Fruit fly (Drosophila melanogaster) whole organism, embryonic: ENCODE measurements around the gene ocn.

Experiments used
- Atf6 ChIP-seq: fragments of 200-800 bp; sonication (Bioruptor generic); IDR thresholded peaks from 2 replicates; pipeline ENCODE4 v1.3.6; 2022; ENCODE audit warnings: missing biosample characterization, missing genetic modification characterization
- BEAF-32 ChIP-seq: fragments of 200-800 bp; sonication (Bioruptor generic); optimal IDR thresholded peaks from 3 replicates; lab custom pipeline; 2017; ENCODE audit warnings: missing biosample characterization, missing genetic modification characterization, mild to moderate bottlenecking, moderate library complexity, missing genetic modification reagents
- Bgb ChIP-seq: fragments of 200-800 bp; sonication (Bioruptor generic); IDR thresholded peaks from 2 replicates; pipeline ENCODE4 v1.3.6; 2022; ENCODE audit warnings: missing biosample characterization, missing genetic modification characterization; ENCODE audit not compliant: partially characterized antibody
- CG11456 ChIP-seq: fragments of 200-800 bp; sonication (Bioruptor generic); IDR thresholded peaks from 3 replicates; pipeline ENCODE4 v1.3.6; 2022; ENCODE audit warnings: missing biosample characterization, missing genetic modification characterization
- CG12071 ChIP-seq: fragments of 200-800 bp; sonication (Bioruptor generic); optimal IDR thresholded peaks from 3 replicates; lab custom pipeline; 2018; ENCODE audit warnings: missing biosample characterization, mild to moderate bottlenecking, missing genetic modification characterization
- CG12391 ChIP-seq: fragments of 200-800 bp; sonication (Bioruptor generic); optimal IDR thresholded peaks from 3 replicates; lab custom pipeline; 2018; ENCODE audit warnings: missing biosample characterization, mild to moderate bottlenecking, missing genetic modification characterization, moderate library complexity
- CG13424 ChIP-seq: fragments of 200-800 bp; sonication (Bioruptor generic); optimal IDR thresholded peaks from 2 replicates; lab custom pipeline; 2019; ENCODE audit warnings: missing biosample characterization, mild to moderate bottlenecking, missing genetic modification characterization, moderate library complexity
- CG14710 ChIP-seq: fragments of 200-800 bp; sonication (Bioruptor generic); optimal IDR thresholded peaks from 3 replicates; lab custom pipeline; 2019; ENCODE audit warnings: missing biosample characterization, mild to moderate bottlenecking, missing genetic modification characterization, moderate library complexity
- CG17186 ChIP-seq: fragments of 200-800 bp; sonication (Bioruptor generic); optimal IDR thresholded peaks from 3 replicates; lab custom pipeline; 2017; ENCODE audit warnings: missing biosample characterization, missing genetic modification reagents, missing genetic modification characterization
- CG17912 ChIP-seq: fragments of 200-800 bp; sonication (Bioruptor generic); optimal IDR thresholded peaks from 2 replicates; lab custom pipeline; 2018; ENCODE audit warnings: missing biosample characterization, mild to moderate bottlenecking, missing genetic modification characterization
- CG18262 ChIP-seq: fragments of 200-800 bp; optimal IDR thresholded peaks from 3 replicates; lab custom pipeline; 2019; ENCODE audit warnings: missing biosample characterization, mild to moderate bottlenecking, missing genetic modification characterization, moderate library complexity
- CG18599 ChIP-seq: fragments of 200-800 bp; sonication (Bioruptor generic); optimal IDR thresholded peaks from 3 replicates; lab custom pipeline; 2017; ENCODE audit warnings: missing biosample characterization, missing genetic modification characterization, mild to moderate bottlenecking, moderate library complexity, missing genetic modification reagents
- CG33213 ChIP-seq: fragments of 200-800 bp; sonication (Bioruptor generic); optimal IDR thresholded peaks from 3 replicates; lab custom pipeline; 2016; ENCODE audit warnings: missing biosample characterization, missing genetic modification characterization
- CG3847 ChIP-seq: fragments of 200-800 bp; sonication (Bioruptor generic); IDR thresholded peaks from 2 replicates; pipeline ENCODE4 v1.3.6; 2022; ENCODE audit warnings: missing biosample characterization, missing genetic modification characterization
- CG4360 ChIP-seq: fragments of 200-800 bp; sonication (Bioruptor generic); IDR thresholded peaks from 2 replicates; pipeline ENCODE4 v1.3.6; 2022; ENCODE audit warnings: missing biosample characterization, missing genetic modification characterization
- CG4404 ChIP-seq: fragments of 200-800 bp; sonication (Bioruptor generic); IDR thresholded peaks from 2 replicates; pipeline ENCODE4 v1.3.6; 2022; ENCODE audit warnings: missing biosample characterization, missing genetic modification characterization
- CG8290 ChIP-seq, 3 experiments: fragments of 200-800 bp; sonication (Bioruptor generic); optimal IDR thresholded peaks; 2 replicates each; lab custom pipeline; 2016 to 2019; ENCODE audit warnings: missing biosample characterization in 3 of 3, missing genetic modification characterization in 3 of 3, mild to moderate bottlenecking in 2 of 3, moderate library complexity in 1 of 3
- CG9797 ChIP-seq: fragments of 200-800 bp; sonication (Bioruptor generic); optimal IDR thresholded peaks from 3 replicates; lab custom pipeline; 2018; ENCODE audit warnings: missing biosample characterization, mild to moderate bottlenecking, missing genetic modification characterization
- CoRest ChIP-seq: fragments of 200-800 bp; sonication (Bioruptor generic); optimal IDR thresholded peaks from 3 replicates; lab custom pipeline; 2018; ENCODE audit warnings: missing biosample characterization, mild to moderate bottlenecking, missing genetic modification characterization, moderate library complexity
- Dek ChIP-seq: fragments of 200-800 bp; sonication (Bioruptor generic); optimal IDR thresholded peaks from 3 replicates; lab custom pipeline; 2019; ENCODE audit warnings: missing biosample characterization, mild to moderate bottlenecking, missing genetic modification characterization, moderate library complexity
- Dll ChIP-seq: fragments of 200-800 bp; sonication (Bioruptor generic); IDR thresholded peaks from 4 replicates; pipeline ENCODE4 v1.3.6; 2022; ENCODE audit warnings: missing biosample characterization, missing genetic modification characterization; ENCODE audit not compliant: partially characterized antibody
- Dp ChIP-seq: fragments of 200-800 bp; sonication (Bioruptor generic); optimal IDR thresholded peaks from 2 replicates; lab custom pipeline; 2018; ENCODE audit warnings: missing biosample characterization, mild to moderate bottlenecking, missing genetic modification characterization, moderate library complexity
- Dref ChIP-seq: fragments of 200-800 bp; sonication (Bioruptor generic); IDR thresholded peaks from 2 replicates; pipeline ENCODE4 v1.3.6; 2022; ENCODE audit warnings: missing biosample characterization, missing genetic modification characterization
- Ets97D ChIP-seq: fragments of 200-800 bp; sonication (Bioruptor generic); optimal IDR thresholded peaks from 3 replicates; lab custom pipeline; 2016; ENCODE audit warnings: missing biosample characterization, missing genetic modification characterization
- H2.0 ChIP-seq: fragments of 200-800 bp; sonication (Bioruptor generic); IDR thresholded peaks from 2 replicates; pipeline ENCODE4 v1.3.6; 2022; ENCODE audit warnings: missing biosample characterization, missing genetic modification characterization
- HmgZ ChIP-seq: fragments of 200-800 bp; sonication (Bioruptor generic); optimal IDR thresholded peaks from 2 replicates; lab custom pipeline; 2018; ENCODE audit warnings: missing biosample characterization, mild to moderate bottlenecking, missing genetic modification characterization
- MBD-R2 ChIP-seq: fragments of 200-800 bp; sonication (Bioruptor generic); IDR thresholded peaks from 2 replicates; pipeline ENCODE4 v1.3.6; 2022; ENCODE audit warnings: missing biosample characterization, missing genetic modification characterization
- Myb ChIP-seq: fragments of 200-800 bp; sonication (Bioruptor generic); optimal IDR thresholded peaks from 2 replicates; lab custom pipeline; 2016; ENCODE audit warnings: missing biosample characterization, missing genetic modification characterization
- Pdp1 ChIP-seq, 2 experiments: fragments of 200-800 bp; sonication (Bioruptor generic); optimal IDR thresholded peaks; 3 replicates each; lab custom pipeline; 2016; ENCODE audit warnings: missing biosample characterization in 2 of 2, missing genetic modification characterization in 2 of 2, mild to moderate bottlenecking in 1 of 2, moderate library complexity in 1 of 2
- Ravus ChIP-seq: fragments of 200-800 bp; sonication (Bioruptor generic); IDR thresholded peaks from 2 replicates; pipeline ENCODE4 v1.3.6; 2022; ENCODE audit warnings: missing biosample characterization, missing genetic modification characterization
- Sin3A ChIP-seq: fragments of >200 bp; optimal IDR thresholded peaks from 2 replicates; lab custom pipeline; 2018
- abd-A ChIP-seq: fragments of 200-800 bp; sonication (Bioruptor generic); optimal IDR thresholded peaks from 3 replicates; lab custom pipeline; 2019; ENCODE audit warnings: missing biosample characterization, mild to moderate bottlenecking, missing genetic modification characterization, moderate library complexity
- btn ChIP-seq: fragments of 200-800 bp; sonication (Bioruptor generic); optimal IDR thresholded peaks from 2 replicates; lab custom pipeline; 2016; ENCODE audit warnings: missing biosample characterization, missing genetic modification characterization
- chif ChIP-seq, 2 experiments: fragments of 200-800 bp; sonication (Bioruptor generic); optimal IDR thresholded peaks; 3 replicates each; lab custom pipeline; 2016; ENCODE audit warnings: missing biosample characterization in 2 of 2, missing genetic modification characterization in 2 of 2
- dm ChIP-seq: fragments of 200-800 bp; sonication (Bioruptor generic); optimal IDR thresholded peaks from 3 replicates; lab custom pipeline; 2016; ENCODE audit warnings: missing biosample characterization, missing genetic modification characterization
- gem ChIP-seq: fragments of 200-800 bp; sonication (Bioruptor generic); optimal IDR thresholded peaks from 2 replicates; lab custom pipeline; 2019; ENCODE audit warnings: missing biosample characterization, mild to moderate bottlenecking, missing genetic modification characterization, moderate library complexity
- gro ChIP-seq: fragments of 200-800 bp; sonication (Bioruptor generic); optimal IDR thresholded peaks from 2 replicates; lab custom pipeline; 2016; ENCODE audit warnings: missing biosample characterization, missing genetic modification characterization
- nerfin-1 ChIP-seq: fragments of 200-800 bp; sonication (Bioruptor generic); optimal IDR thresholded peaks from 3 replicates; lab custom pipeline; 2019; ENCODE audit warnings: missing biosample characterization, mild to moderate bottlenecking, missing genetic modification characterization, moderate library complexity
- otp ChIP-seq: fragments of 200-800 bp; sonication (Bioruptor generic); IDR thresholded peaks from 3 replicates; pipeline ENCODE4, ENCODE4 v1.3.6; 2022; ENCODE audit warnings: missing biosample characterization, missing genetic modification characterization
- p53 ChIP-seq: fragments of 200-800 bp; sonication (Bioruptor generic); optimal IDR thresholded peaks from 2 replicates; lab custom pipeline; 2016; ENCODE audit warnings: missing biosample characterization, missing genetic modification characterization
- prd ChIP-seq, 3 experiments: fragments of >200 bp in 2 of 3; fragments of 200-800 bp in 1 of 3; sonication (Bioruptor generic) in 1 of 3; optimal IDR thresholded peaks in 2 of 3; IDR thresholded peaks in 1 of 3; 2 replicates in 2 of 3; 3 replicates in 1 of 3; pipeline versions ENCODE4 v1.3.6 to Lab custom; 2017 to 2022; ENCODE audit warnings: missing biosample characterization in 1 of 3, missing genetic modification characterization in 1 of 3
- rib ChIP-seq: fragments of 200-800 bp; sonication (Bioruptor generic); IDR thresholded peaks from 2 replicates; pipeline ENCODE4 v1.3.6; 2022; ENCODE audit warnings: missing biosample characterization, missing genetic modification characterization
- row ChIP-seq: fragments of 200-800 bp; sonication (Bioruptor generic); IDR thresholded peaks from 3 replicates; pipeline ENCODE4 v1.3.6; 2022; ENCODE audit warnings: missing biosample characterization, missing genetic modification characterization
- run ChIP-seq: fragments of 200-800 bp; sonication (Bioruptor generic); optimal IDR thresholded peaks from 3 replicates; lab custom pipeline; 2018; ENCODE audit warnings: missing biosample characterization, mild to moderate bottlenecking, missing genetic modification characterization
- stwl ChIP-seq: fragments of 200-800 bp; sonication (Bioruptor generic); optimal IDR thresholded peaks from 3 replicates; lab custom pipeline; 2018; ENCODE audit warnings: missing biosample characterization, mild to moderate bottlenecking, missing genetic modification characterization, moderate library complexity
- tll ChIP-seq, 2 experiments: fragments of 200-800 bp in 1 of 2; fragments of >200 bp in 1 of 2; sonication (Bioruptor generic) in 1 of 2; optimal IDR thresholded peaks; 2 replicates each; lab custom pipeline; 2017 to 2019; ENCODE audit warnings: missing biosample characterization in 2 of 2, missing genetic modification characterization in 2 of 2, mild to moderate bottlenecking in 1 of 2, moderate library complexity in 1 of 2

The ocn gene

dm6 chr3R:30055915-30056544 lies 18.5 kb upstream of the ocn start, which contains the start of the genes Rpp14b and spn-A (continued):
- TF ChIP-seq CG12071 (GFP tag; lab: Kevin White, UChicago) (no peak), H2.0 (GFP tag; lab: Robert Waterston, UW) (peak; percentile 34; the same call in 1 of the 2 replicates), CG11456 (GFP tag; lab: Robert Waterston, UW) (peak; percentile 63; the same call in 1 of the 3 replicates), MBD-R2 (GFP tag; lab: Robert Waterston, UW) (peak; percentile 84), Atf6 (peak; percentile 26; the same call in 1 of the 2 replicates), tll (GFP tag; optimal IDR thresholded peaks at IDR 0.05; lab: Kevin White, UChicago) (peak in 1 of 2 experiments; percentile 9), btn (no peak), prd (optimal IDR thresholded peaks at IDR 0.05; lab: Kevin White, UChicago) (no peak), prd (GFP tag; IDR thresholded peaks at IDR 0.05; lab: Robert Waterston, UW) (peak; percentile 56; the same call in 2 of the 3 replicates), Ets97D (GFP tag; lab: Kevin White, UChicago) (no peak), row (GFP tag; lab: Robert Waterston, UW) (peak; percentile 88), otp (GFP tag; lab: Robert Waterston, UW) (peak; percentile 34; the same call in 1 of the 3 replicates), CG8290 (GFP tag; optimal IDR thresholded peaks at IDR 0.05; lab: Kevin White, UChicago) (no peak), CG8290 (tag; optimal IDR thresholded peaks at IDR 0.05; lab: Kevin White, UChicago) (peak in 1 of 2 experiments; percentile 61), HmgZ (tag; lab: Kevin White, UChicago) (peak; percentile 25), gem (tag; lab: Kevin White, UChicago) (peak; percentile 43), dm (GFP tag; lab: Kevin White, UChicago) (no peak), CG4404 (GFP tag; lab: Robert Waterston, UW) (peak; percentile 44; the same call in 1 of the 2 replicates)

dm6 chr3R:30052455-30053046 lies 15.0 kb upstream of the ocn start, which contains the start of gene Jasper:
Jasper (plus strand) TSS chr3R:30052514.
- TF ChIP-seq run (tag; lab: Kevin White, UChicago), result peak; percentile 54
- peak; percentile 27 for TF ChIP-seq p53
- TF ChIP-seq CG18599 (GFP tag; lab: Kevin White, UChicago), result peak; percentile 12
- TF ChIP-seq Sin3A (lab: Kevin White, UChicago), result peak; percentile 73
- TF ChIP-seq CG17186 (GFP tag; lab: Kevin White, UChicago), result peak; percentile 94
- peak in 1 of 2 experiments; percentile 24 for TF ChIP-seq chif (GFP tag; optimal IDR thresholded peaks at IDR 0.05; lab: Kevin White, UChicago)
- TF ChIP-seq CG13424, result peak; percentile 2
- TF ChIP-seq Bgb (GFP tag; lab: Robert Waterston, UW), result peak; percentile 68
- TF ChIP-seq CG17912 (GFP tag; lab: Kevin White, UChicago), result peak; percentile 60
- peak; percentile 37 for TF ChIP-seq Dek (tag; lab: Kevin White, UChicago)
- peak; percentile 7 for TF ChIP-seq CG12391 (tag; lab: Kevin White, UChicago)
- TF ChIP-seq CG9797 (GFP tag; lab: Kevin White, UChicago), result peak; percentile 95
- peak; percentile 61 for TF ChIP-seq stwl (tag; lab: Kevin White, UChicago)
- TF ChIP-seq CoRest (tag; lab: Kevin White, UChicago), result peak; percentile 61
- TF ChIP-seq Dp (GFP tag; lab: Kevin White, UChicago), result peak; percentile 100
- TF ChIP-seq Myb (GFP tag; lab: Kevin White, UChicago), result peak; percentile 87
- TF ChIP-seq Pdp1 (GFP tag; optimal IDR thresholded peaks at IDR 0.05; lab: Kevin White, UChicago), result peak in 1 of 2 experiments; percentile 86
- peak; percentile 75 for TF ChIP-seq CG33213 (GFP tag; lab: Kevin White, UChicago)
- TF ChIP-seq BEAF-32 (GFP tag; lab: Kevin White, UChicago), result peak; percentile 62
- peak; percentile 39 for TF ChIP-seq gro (GFP tag; lab: Kevin White, UChicago)
- peak; percentile 9 for TF ChIP-seq CG18262 (tag; lab: Kevin White, UChicago)
- TF ChIP-seq Ravus (GFP tag; lab: Robert Waterston, UW), result no peak
- TF ChIP-seq abd-A, result peak; percentile 60
- TF ChIP-seq CG4360 (GFP tag; lab: Robert Waterston, UW), result peak; percentile 88
- peak; percentile 95 for TF ChIP-seq Dref (GFP tag; lab: Robert Waterston, UW)
- peak; percentile 68 for TF ChIP-seq CG14710 (tag; lab: Kevin White, UChicago)
- peak; percentile 37; the same call in 1 of the 2 replicates for TF ChIP-seq CG3847 (GFP tag; lab: Robert Waterston, UW)
- peak; percentile 29 for TF ChIP-seq nerfin-1 (tag; lab: Kevin White, UChicago)
- no peak for TF ChIP-seq rib (GFP tag; lab: Robert Waterston, UW)
- peak; percentile 58 for TF ChIP-seq Dll
